Worm (Caenorhabditis elegans): ENCODE data around the gene ZK809.1.

DNA sequence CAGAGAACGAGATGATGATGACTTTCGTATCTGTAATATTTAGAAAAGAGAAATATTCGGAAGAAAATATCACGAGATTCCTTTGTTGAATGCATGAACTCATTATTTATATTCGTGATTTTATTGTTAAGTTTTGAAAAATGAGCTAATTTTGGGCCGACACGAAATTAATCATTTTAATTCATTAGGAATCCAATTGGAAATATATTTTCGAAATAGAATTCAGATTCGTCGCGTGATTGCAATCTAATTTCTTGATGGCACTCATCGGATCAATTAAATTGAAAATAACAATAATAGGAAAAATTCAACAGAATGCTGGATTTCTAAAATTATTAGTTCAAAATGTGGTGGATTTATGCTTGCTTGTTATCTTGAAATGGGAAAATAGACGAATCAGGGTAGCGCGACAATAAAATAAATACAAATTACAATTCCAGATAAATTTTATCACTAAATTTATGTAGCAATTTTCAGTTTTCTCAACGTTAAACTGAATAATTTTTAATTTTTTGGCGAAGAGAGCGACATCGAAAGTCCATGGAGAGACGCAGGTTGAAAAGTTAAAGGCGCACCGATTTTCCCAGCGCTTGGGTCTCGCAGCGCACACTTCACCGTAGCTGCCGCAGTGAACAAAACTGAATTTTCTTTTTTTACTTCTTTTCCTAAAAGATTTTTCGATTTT, 40.0 kb upstream of the ZK809.1 start:
- TF ChIP-seq lin-13 (GFP tag; optimal IDR thresholded peaks at IDR 0.05) (peak; percentile 60), irx-1 (tag; optimal IDR thresholded peaks at IDR 0.05) (peak; percentile 57), alr-1 (tag; optimal IDR thresholded peaks at IDR 0.05; ENCODE audit: borderline replicate concordance) (no peak), mdl-1 (tag; optimal IDR thresholded peaks at IDR 0.05) (peak in 1 of 2 experiments; percentile 60), mab-9 (GFP tag; IDR thresholded peaks at IDR 0.05) (no peak), tbx-2 (tag; optimal IDR thresholded peaks at IDR 0.05) (peak; percentile 72), pqm-1 (tag; optimal IDR thresholded peaks at IDR 0.05) (no peak), nhr-47 (tag; optimal IDR thresholded peaks at IDR 0.05) (peak; percentile 81), ztf-11 (tag; optimal IDR thresholded peaks at IDR 0.05) (peak in 1 of 2 experiments; percentile 21), pag-3 (tag; optimal IDR thresholded peaks at IDR 0.05; ENCODE audit: borderline replicate concordance, insufficient read depth) (no peak), nhr-12 (tag; optimal IDR thresholded peaks at IDR 0.05) (no peak)

Measured in whole organism, L1 larva.